Worm (Caenorhabditis elegans): ENCODE data around the gene cysl-3.

DNA sequence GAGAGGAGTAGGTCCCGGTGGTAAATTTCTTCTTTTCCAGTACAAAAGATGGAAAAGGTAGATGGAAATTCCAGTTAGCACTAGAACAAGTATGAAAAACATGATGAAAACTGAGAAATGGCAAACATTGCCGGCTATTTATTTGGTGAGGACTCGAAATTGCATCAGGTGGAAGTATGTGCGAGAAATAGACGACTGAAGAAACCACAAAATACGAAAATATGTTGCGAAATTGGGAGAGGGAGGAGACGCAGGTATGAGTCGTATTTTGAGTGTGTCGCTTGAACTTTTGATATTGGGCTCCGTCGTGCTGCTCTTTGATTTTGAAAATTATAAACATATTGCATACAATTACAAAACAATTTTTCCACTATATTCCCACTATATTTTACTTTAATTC lies 27.4 kb upstream of the cysl-3 start, which contains the start of gene cyp-33C8:
- TF ChIP-seq nhr-11 (tag; optimal IDR thresholded peaks at IDR 0.05), result no peak
- no peak for TF ChIP-seq dmd-4 (tag; optimal IDR thresholded peaks at IDR 0.05; ENCODE audit: borderline replicate concordance)
- no peak for TF ChIP-seq mec-3 (tag; optimal IDR thresholded peaks at IDR 0.05; ENCODE audit: borderline replicate concordance)
- TF ChIP-seq ets-4 (tag; optimal IDR thresholded peaks at IDR 0.05), result no peak
- no peak for TF ChIP-seq C08G9.2 (tag; optimal IDR thresholded peaks at IDR 0.05)
- no peak for TF ChIP-seq sox-4 (tag; optimal IDR thresholded peaks at IDR 0.05)
- no peak for TF ChIP-seq pha-2 (tag; optimal IDR thresholded peaks at IDR 0.05)
- TF ChIP-seq ttx-3 (tag; optimal IDR thresholded peaks at IDR 0.05), result no peak
- no peak for TF ChIP-seq pha-4 (tag; optimal IDR thresholded peaks at IDR 0.05)
- TF ChIP-seq hlh-8 (tag; optimal IDR thresholded peaks at IDR 0.05), result no peak
- TF ChIP-seq hlh-30 (tag; optimal IDR thresholded peaks at IDR 0.05; ENCODE audit: insufficient read depth), result no peak

All from whole organism, late embryonic.